Fruit fly (Drosophila melanogaster) whole organism, prepupa: Measurements from ENCODE around the gene Targ2.

Experiments used
- Blimp-1 ChIP-seq: fragments of 200-800 bp; sonication (Bioruptor generic); optimal IDR thresholded peaks from 3 replicates; lab custom pipeline; 2017; ENCODE audit warnings: missing biosample characterization, missing genetic modification characterization, mild to moderate bottlenecking, moderate library complexity, missing genetic modification reagents
- CG1621 ChIP-seq: fragments of 200-800 bp; sonication (Bioruptor generic); optimal IDR thresholded peaks from 3 replicates; lab custom pipeline; 2018; ENCODE audit warnings: missing biosample characterization, mild to moderate bottlenecking, missing genetic modification characterization
- CG4318 ChIP-seq: fragments of 200-800 bp; sonication (Bioruptor generic); optimal IDR thresholded peaks from 3 replicates; lab custom pipeline; 2017; ENCODE audit warnings: missing biosample characterization, mild to moderate bottlenecking, missing genetic modification characterization
- CG6792 ChIP-seq: fragments of 200-800 bp; sonication (Bioruptor generic); optimal IDR thresholded peaks from 3 replicates; lab custom pipeline; 2016; ENCODE audit warnings: missing biosample characterization, missing genetic modification characterization
- Eip78C ChIP-seq: fragments of 200-800 bp; sonication (Bioruptor generic); peaks from one replicate; lab custom pipeline; 2016; ENCODE audit warnings: missing biosample characterization, missing genetic modification characterization
- Sox14 ChIP-seq: fragments of 200-800 bp; sonication (Bioruptor generic); optimal IDR thresholded peaks from 3 replicates; lab custom pipeline; 2016; ENCODE audit warnings: missing biosample characterization, missing genetic modification characterization
- cyc ChIP-seq: fragments of 200-800 bp; sonication (Bioruptor generic); optimal IDR thresholded peaks from 3 replicates; lab custom pipeline; 2016; ENCODE audit warnings: missing biosample characterization, missing genetic modification characterization
- dsx ChIP-seq: fragments of 200-800 bp; optimal IDR thresholded peaks from 3 replicates; lab custom pipeline; 2019; ENCODE audit warnings: missing biosample characterization, mild to moderate bottlenecking, missing genetic modification characterization, moderate library complexity; ENCODE audit not compliant: poor library complexity, severe bottlenecking
- pdm3 ChIP-seq: fragments of 200-800 bp; sonication (Bioruptor generic); optimal IDR thresholded peaks from 3 replicates; lab custom pipeline; 2016; ENCODE audit warnings: missing biosample characterization, missing genetic modification characterization

- no peak for TF ChIP-seq CG1621 (tag; lab: Kevin White, UChicago)
- no peak for TF ChIP-seq CG4318 (GFP tag; lab: Kevin White, UChicago)
- no peak for TF ChIP-seq Blimp-1
- no peak for TF ChIP-seq pdm3 (GFP tag; lab: Kevin White, UChicago)
- peak; percentile 58 for TF ChIP-seq Eip78C (GFP tag; lab: Kevin White, UChicago)
- no peak for TF ChIP-seq CG6792 (GFP tag; lab: Kevin White, UChicago)
- no peak for TF ChIP-seq Sox14 (GFP tag; lab: Kevin White, UChicago)
- no peak for TF ChIP-seq cyc
- no peak for TF ChIP-seq dsx
Measured at dm6 chr3L:21192024-21192423, 11.0 kb downstream of the Targ2 start.
